Fruit fly (Drosophila melanogaster) whole organism, adult: Measurements from ENCODE around the gene Wnt6.

Experiments
- CG11617 ChIP-seq: fragments of 200-800 bp; sonication (Bioruptor generic); optimal IDR thresholded peaks from 2 replicates; lab custom pipeline; 2017; ENCODE audit warnings: mild to moderate bottlenecking, missing biosample characterization, missing genetic modification reagents, missing genetic modification characterization
- CG12768 ChIP-seq: fragments of 200-800 bp; sonication (Bioruptor generic); optimal IDR thresholded peaks from 2 replicates; lab custom pipeline; 2017; ENCODE audit warnings: missing biosample characterization, missing genetic modification characterization, mild to moderate bottlenecking, moderate library complexity, missing genetic modification reagents
- CG14711 ChIP-seq: fragments of 200-800 bp; sonication (Bioruptor generic); optimal IDR thresholded peaks from 2 replicates; lab custom pipeline; 2018; ENCODE audit warnings: missing biosample characterization, mild to moderate bottlenecking, missing genetic modification characterization, moderate library complexity
- CG33017 ChIP-seq: fragments of 200-800 bp; sonication (Bioruptor generic); optimal IDR thresholded peaks from 2 replicates; lab custom pipeline; 2018; ENCODE audit warnings: missing biosample characterization, mild to moderate bottlenecking, missing genetic modification characterization, moderate library complexity
- Clk ChIP-seq: fragments of 200-800 bp; sonication (Bioruptor generic); optimal IDR thresholded peaks from 2 replicates; lab custom pipeline; 2017; ENCODE audit warnings: missing biosample characterization, missing genetic modification characterization
- Crg-1 ChIP-seq: fragments of 200-800 bp; sonication (Bioruptor generic); optimal IDR thresholded peaks from 2 replicates; lab custom pipeline; 2016; ENCODE audit warnings: missing biosample characterization, missing genetic modification characterization
- cic ChIP-seq: fragments of 200-800 bp; sonication (Bioruptor generic); optimal IDR thresholded peaks from 2 replicates; lab custom pipeline; 2017; ENCODE audit warnings: missing biosample characterization, mild to moderate bottlenecking, missing genetic modification characterization, moderate library complexity
- cnc ChIP-seq, 2 experiments: fragments of >200 bp; optimal IDR thresholded peaks; 2 replicates each; lab custom pipeline; 2017
- kay ChIP-seq: fragments of 200-800 bp; sonication (Bioruptor generic); peaks from one replicate; lab custom pipeline; 2016; ENCODE audit warnings: missing biosample characterization, missing genetic modification characterization, borderline replicate concordance
- pad ChIP-seq: fragments of 200-800 bp; sonication (Bioruptor generic); optimal IDR thresholded peaks from 3 replicates; lab custom pipeline; 2017; ENCODE audit warnings: missing biosample characterization, missing genetic modification characterization, mild to moderate bottlenecking, moderate library complexity, missing genetic modification reagents
- toe ChIP-seq: fragments of 200-800 bp; sonication (Bioruptor generic); optimal IDR thresholded peaks from 2 replicates; lab custom pipeline; 2016; ENCODE audit warnings: missing biosample characterization, missing genetic modification characterization

dm6 chr2L:7376157-7376556, 42.6 kb downstream of the Wnt6 start:
- no peak for TF ChIP-seq Crg-1
- TF ChIP-seq pad (GFP tag; lab: Kevin White, UChicago) = no peak
- no peak for TF ChIP-seq CG14711 (tag; lab: Kevin White, UChicago)
- no peak for TF ChIP-seq kay
- no peak for TF ChIP-seq CG33017 (tag; lab: Kevin White, UChicago)
- TF ChIP-seq cnc (optimal IDR thresholded peaks at IDR 0.05; lab: Kevin White, UChicago) = no peak
- TF ChIP-seq CG12768 = no peak
- no peak for TF ChIP-seq CG11617 (GFP tag; lab: Kevin White, UChicago)
- no peak for TF ChIP-seq Clk (GFP tag; lab: Kevin White, UChicago)
- no peak for TF ChIP-seq toe (GFP tag; lab: Kevin White, UChicago)
- TF ChIP-seq cic (GFP tag; lab: Kevin White, UChicago) = no peak
